Fruit fly (Drosophila melanogaster) whole organism, embryonic: ENCODE results near the gene Fum1.
A peak's percentile ranks its signal among the peaks of the same experiment; 100 is the strongest.

Source experiments
- Bteb2 ChIP-seq: fragments of 200-800 bp; sonication (Bioruptor generic); optimal IDR thresholded peaks from 2 replicates; lab custom pipeline; 2016; ENCODE audit warnings: missing biosample characterization, missing genetic modification characterization
- CG10147 ChIP-seq: fragments of 200-800 bp; sonication (Bioruptor generic); optimal IDR thresholded peaks from 2 replicates; lab custom pipeline; 2019; ENCODE audit warnings: missing biosample characterization, mild to moderate bottlenecking, missing genetic modification characterization, moderate library complexity
- CG10959 ChIP-seq: fragments of 200-800 bp; sonication (Bioruptor generic); IDR thresholded peaks from 2 replicates; pipeline ENCODE4 v1.3.6; 2022; ENCODE audit warnings: missing biosample characterization, missing genetic modification characterization
- CG12071 ChIP-seq: fragments of 200-800 bp; sonication (Bioruptor generic); optimal IDR thresholded peaks from 3 replicates; lab custom pipeline; 2018; ENCODE audit warnings: missing biosample characterization, mild to moderate bottlenecking, missing genetic modification characterization
- CG13287 ChIP-seq: fragments of 200-800 bp; sonication (Bioruptor generic); IDR thresholded peaks from 2 replicates; pipeline ENCODE4 v1.3.6; 2022; ENCODE audit warnings: missing biosample characterization, missing genetic modification characterization; ENCODE audit not compliant: partially characterized antibody
- CG15011 ChIP-seq: fragments of 200-800 bp; sonication (Bioruptor generic); optimal IDR thresholded peaks from 3 replicates; lab custom pipeline; 2018; ENCODE audit warnings: missing biosample characterization, mild to moderate bottlenecking, missing genetic modification characterization
- CG17802 ChIP-seq: fragments of 200-800 bp; sonication (Bioruptor generic); optimal IDR thresholded peaks from 2 replicates; lab custom pipeline; 2018; ENCODE audit warnings: missing biosample characterization, mild to moderate bottlenecking, missing genetic modification characterization, moderate library complexity
- CG18262 ChIP-seq: fragments of 200-800 bp; optimal IDR thresholded peaks from 3 replicates; lab custom pipeline; 2019; ENCODE audit warnings: missing biosample characterization, mild to moderate bottlenecking, missing genetic modification characterization, moderate library complexity
- CG30020 ChIP-seq: fragments of 200-800 bp; optimal IDR thresholded peaks from 2 replicates; lab custom pipeline; 2019; ENCODE audit warnings: missing biosample characterization, mild to moderate bottlenecking, missing genetic modification characterization, moderate library complexity
- CG30431 ChIP-seq: fragments of 200-800 bp; sonication (Bioruptor generic); optimal IDR thresholded peaks from 2 replicates; lab custom pipeline; 2017; ENCODE audit warnings: missing biosample characterization, missing genetic modification characterization
- CG32767 ChIP-seq: fragments of 200-800 bp; sonication (Bioruptor generic); IDR thresholded peaks from 2 replicates; pipeline ENCODE4 v1.3.6; 2022; ENCODE audit warnings: missing biosample characterization, missing genetic modification characterization
- CG34376 ChIP-seq: fragments of 200-800 bp; sonication (Bioruptor generic); optimal IDR thresholded peaks from 2 replicates; lab custom pipeline; 2018; ENCODE audit warnings: missing biosample characterization, mild to moderate bottlenecking, missing genetic modification characterization
- CG3726 ChIP-seq: fragments of 200-800 bp; sonication (Bioruptor generic); IDR thresholded peaks from 3 replicates; pipeline ENCODE4, ENCODE4 v1.3.6; 2022; ENCODE audit warnings: missing biosample characterization, missing genetic modification characterization
- CG3838 ChIP-seq: fragments of 200-800 bp; sonication (Bioruptor generic); optimal IDR thresholded peaks from 3 replicates; lab custom pipeline; 2016; ENCODE audit warnings: missing biosample characterization, missing genetic modification characterization
- CG4404 ChIP-seq: fragments of 200-800 bp; sonication (Bioruptor generic); IDR thresholded peaks from 2 replicates; pipeline ENCODE4 v1.3.6; 2022; ENCODE audit warnings: missing biosample characterization, missing genetic modification characterization
- CG4730 ChIP-seq: fragments of 200-800 bp; sonication (Bioruptor generic); IDR thresholded peaks from 2 replicates; pipeline ENCODE4 v1.3.6; 2022; ENCODE audit warnings: missing biosample characterization, missing genetic modification characterization
- CG6272 ChIP-seq: fragments of 200-800 bp; sonication (Bioruptor generic); IDR thresholded peaks from 2 replicates; pipeline ENCODE4 v1.3.6; 2022; ENCODE audit warnings: missing biosample characterization, missing genetic modification characterization
- CG7963 ChIP-seq: fragments of 200-800 bp; sonication (Bioruptor generic); IDR thresholded peaks from 3 replicates; pipeline ENCODE4 v1.3.6; 2022; ENCODE audit warnings: missing biosample characterization, missing genetic modification characterization; ENCODE audit not compliant: partially characterized antibody
- CG8281 ChIP-seq: fragments of 200-800 bp; sonication (Bioruptor generic); optimal IDR thresholded peaks from 2 replicates; lab custom pipeline; 2018; ENCODE audit warnings: missing biosample characterization, mild to moderate bottlenecking, missing genetic modification characterization, moderate library complexity
- CG8290 ChIP-seq, 3 experiments: fragments of 200-800 bp; sonication (Bioruptor generic); optimal IDR thresholded peaks; 2 replicates each; lab custom pipeline; 2016 to 2019; ENCODE audit warnings: missing biosample characterization in 3 of 3, missing genetic modification characterization in 3 of 3, mild to moderate bottlenecking in 2 of 3, moderate library complexity in 1 of 3
- CG9932 ChIP-seq: fragments of 200-800 bp; sonication (Bioruptor generic); IDR thresholded peaks from 2 replicates; pipeline ENCODE4 v1.3.6; 2022; ENCODE audit warnings: missing biosample characterization, missing genetic modification characterization
- CTCF ChIP-seq: fragments of 200-800 bp; sonication (Bioruptor generic); optimal IDR thresholded peaks from 2 replicates; lab custom pipeline; 2017; ENCODE audit warnings: missing biosample characterization, mild to moderate bottlenecking, missing genetic modification characterization, moderate library complexity
- CrebB ChIP-seq: fragments of 200-800 bp; sonication (Bioruptor generic); optimal IDR thresholded peaks from 3 replicates; lab custom pipeline; 2018; ENCODE audit warnings: missing biosample characterization, mild to moderate bottlenecking, missing genetic modification characterization
- E2f1 ChIP-seq: fragments of 200-800 bp; sonication (Bioruptor generic); IDR thresholded peaks from 2 replicates; pipeline ENCODE4 v1.3.6; 2022; ENCODE audit warnings: missing biosample characterization, missing genetic modification characterization
- HLH3B ChIP-seq: fragments of 200-800 bp; sonication (Bioruptor generic); IDR thresholded peaks from 2 replicates; pipeline ENCODE4 v1.3.6; 2022; ENCODE audit warnings: missing biosample characterization, missing genetic modification characterization
- Hmr ChIP-seq: fragments of 200-800 bp; sonication (Bioruptor generic); optimal IDR thresholded peaks from 3 replicates; lab custom pipeline; 2017; ENCODE audit warnings: mild to moderate bottlenecking, missing biosample characterization, missing genetic modification reagents, missing genetic modification characterization
- Hr3 ChIP-seq: fragments of 200-800 bp; sonication (Bioruptor generic); optimal IDR thresholded peaks from 3 replicates; lab custom pipeline; 2016; ENCODE audit warnings: missing biosample characterization, missing genetic modification characterization
- Lhr ChIP-seq: fragments of 200-800 bp; sonication (Bioruptor generic); optimal IDR thresholded peaks from 3 replicates; lab custom pipeline; 2017; ENCODE audit warnings: mild to moderate bottlenecking, missing biosample characterization, missing genetic modification reagents, missing genetic modification characterization
- Lim3 ChIP-seq: fragments of 200-800 bp; sonication (Bioruptor generic); IDR thresholded peaks from 2 replicates; pipeline ENCODE4 v1.3.6; 2022; ENCODE audit warnings: missing biosample characterization, missing genetic modification characterization
- Meics ChIP-seq: fragments of 200-800 bp; sonication (Bioruptor generic); optimal IDR thresholded peaks from 2 replicates; lab custom pipeline; 2017; ENCODE audit warnings: missing biosample characterization, mild to moderate bottlenecking, missing genetic modification characterization
- NK7.1 ChIP-seq: fragments of 200-800 bp; sonication (Bioruptor generic); optimal IDR thresholded peaks from 3 replicates; lab custom pipeline; 2016; ENCODE audit warnings: missing biosample characterization, missing genetic modification characterization
- ase ChIP-seq: fragments of 200-800 bp; sonication (Bioruptor generic); IDR thresholded peaks from 3 replicates; pipeline ENCODE4 v1.3.6; 2022; ENCODE audit warnings: missing biosample characterization, missing genetic modification characterization
- dm ChIP-seq: fragments of 200-800 bp; sonication (Bioruptor generic); optimal IDR thresholded peaks from 3 replicates; lab custom pipeline; 2016; ENCODE audit warnings: missing biosample characterization, missing genetic modification characterization
- dmrt11E ChIP-seq: fragments of 200-800 bp; sonication (Bioruptor generic); optimal IDR thresholded peaks from 3 replicates; lab custom pipeline; 2018; ENCODE audit warnings: missing biosample characterization, mild to moderate bottlenecking, missing genetic modification characterization, moderate library complexity
- dmrt99B ChIP-seq: fragments of 200-800 bp; sonication (Bioruptor generic); optimal IDR thresholded peaks from 2 replicates; lab custom pipeline; 2018; ENCODE audit warnings: missing biosample characterization, mild to moderate bottlenecking, missing genetic modification characterization, moderate library complexity
- emc ChIP-seq: fragments of 200-800 bp; sonication (Bioruptor generic); optimal IDR thresholded peaks from 2 replicates; lab custom pipeline; 2016; ENCODE audit warnings: missing biosample characterization, missing genetic modification characterization
- grau ChIP-seq: fragments of 200-800 bp; optimal IDR thresholded peaks from 3 replicates; lab custom pipeline; 2019; ENCODE audit warnings: missing biosample characterization, mild to moderate bottlenecking, missing genetic modification characterization, moderate library complexity
- hb ChIP-seq: fragments of 200-800 bp; sonication (Bioruptor generic); IDR thresholded peaks from 3 replicates; pipeline ENCODE4 v1.3.6; 2022; ENCODE audit warnings: missing biosample characterization, missing genetic modification characterization; ENCODE audit not compliant: partially characterized antibody
- her ChIP-seq: fragments of 200-800 bp; sonication (Bioruptor generic); optimal IDR thresholded peaks from 2 replicates; lab custom pipeline; 2016; ENCODE audit warnings: missing biosample characterization, missing genetic modification characterization
- ind ChIP-seq: fragments of 200-800 bp; sonication (Bioruptor generic); optimal IDR thresholded peaks from 3 replicates; lab custom pipeline; 2016; ENCODE audit warnings: missing biosample characterization, missing genetic modification characterization
- inv ChIP-seq: fragments of 200-800 bp; sonication (Bioruptor generic); IDR thresholded peaks from 2 replicates; pipeline ENCODE4 v1.3.6; 2022; ENCODE audit warnings: missing biosample characterization, missing genetic modification characterization; ENCODE audit not compliant: partially characterized antibody
- lbe ChIP-seq: fragments of 200-800 bp; sonication (Bioruptor generic); optimal IDR thresholded peaks from 2 replicates; lab custom pipeline; 2016; ENCODE audit warnings: missing biosample characterization, mild to moderate bottlenecking, missing genetic modification characterization
- lmd ChIP-seq: fragments of 200-800 bp; sonication (Bioruptor generic); IDR thresholded peaks from 2 replicates; pipeline ENCODE4 v1.3.6; 2022; ENCODE audit warnings: missing biosample characterization, missing genetic modification characterization
- lov ChIP-seq, 2 experiments: fragments of 200-800 bp in 1 of 2; fragments of >200 bp in 1 of 2; sonication (Bioruptor generic) in 1 of 2; IDR thresholded peaks in 1 of 2; optimal IDR thresholded peaks in 1 of 2; 2 replicates in 1 of 2; 3 replicates in 1 of 2; pipeline versions ENCODE4 v1.3.6 to Lab custom; 2017 to 2022; ENCODE audit warnings: missing biosample characterization in 1 of 2, missing genetic modification characterization in 1 of 2
- sens ChIP-seq: fragments of 200-800 bp; sonication (Bioruptor generic); peaks from one replicate; lab custom pipeline; 2016; ENCODE audit warnings: missing biosample characterization, missing genetic modification characterization
- sens-2 ChIP-seq: fragments of 200-800 bp; sonication (Bioruptor generic); IDR thresholded peaks from 2 replicates; pipeline ENCODE4 v1.3.6; 2022; ENCODE audit warnings: missing biosample characterization, missing genetic modification characterization
- tll ChIP-seq, 2 experiments: fragments of 200-800 bp in 1 of 2; fragments of >200 bp in 1 of 2; sonication (Bioruptor generic) in 1 of 2; optimal IDR thresholded peaks; 2 replicates each; lab custom pipeline; 2017 to 2019; ENCODE audit warnings: missing biosample characterization in 2 of 2, missing genetic modification characterization in 2 of 2, mild to moderate bottlenecking in 1 of 2, moderate library complexity in 1 of 2
- ttk ChIP-seq: fragments of 200-800 bp; sonication (Bioruptor generic); IDR thresholded peaks from 2 replicates; pipeline ENCODE4 v2.1.2; 2022; ENCODE audit warnings: missing biosample characterization, missing genetic modification characterization
- tup ChIP-seq: fragments of 200-800 bp; sonication (Bioruptor generic); optimal IDR thresholded peaks from 2 replicates; lab custom pipeline; 2016; ENCODE audit warnings: missing biosample characterization, mild to moderate bottlenecking, missing genetic modification characterization, moderate library complexity
- yki ChIP-seq: fragments of >200 bp; optimal IDR thresholded peaks from 3 replicates; lab custom pipeline; 2018

Fum1 gene

DNA sequence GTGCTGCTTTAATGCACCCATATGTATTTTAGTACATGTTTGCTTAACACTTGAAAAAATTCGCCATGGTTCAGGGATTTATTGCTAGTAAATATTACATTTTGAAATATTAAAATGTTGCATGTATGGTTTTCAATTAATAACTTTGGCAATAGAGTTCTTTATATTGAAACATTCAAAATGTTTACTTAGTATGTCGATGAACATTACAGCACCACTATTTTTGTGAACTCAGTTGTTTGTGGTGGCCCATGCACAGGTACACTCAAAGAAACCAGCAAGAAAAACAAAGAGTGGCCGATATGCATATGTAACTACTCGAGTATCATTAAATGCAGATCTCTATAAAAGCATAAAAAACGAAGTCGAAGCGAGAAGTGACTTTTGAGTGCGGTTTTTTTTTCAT, 23.8 kb downstream of the Fum1 start (continued):
- TF ChIP-seq CG3726 (GFP tag; lab: Robert Waterston, UW) (0 out of 3 replicates have a peak, but pooled peaks have one; percentile 61), CG10959 (GFP tag; lab: Robert Waterston, UW) (peak; percentile 66), Lim3 (0 out of 2 replicates have a peak, but pooled peaks have one; percentile 30), ase (GFP tag; lab: Robert Waterston, UW) (peak; percentile 62; the same call in 2 of the 3 replicates), Lhr (peak; percentile 23), lbe (GFP tag; lab: Kevin White, UChicago) (no peak), CG18262 (peak; percentile 77), NK7.1 (GFP tag; lab: Kevin White, UChicago) (peak; percentile 35), CrebB (tag; lab: Kevin White, UChicago) (no peak), dmrt11E (tag; lab: Kevin White, UChicago) (peak; percentile 76), CG3838 (GFP tag; lab: Kevin White, UChicago) (peak; percentile 18), HLH3B (GFP tag; lab: Robert Waterston, UW) (peak; percentile 76), CG13287 (GFP tag; lab: Robert Waterston, UW) (no peak), CG30431 (GFP tag; lab: Kevin White, UChicago) (peak; percentile 43), CG17802 (peak; percentile 23), CG8281 (peak; percentile 26), yki (lab: Kevin White, UChicago) (no peak), CG6272 (0 out of 2 replicates have a peak, but pooled peaks have one; percentile 40), Hmr (GFP tag; lab: Kevin White, UChicago) (peak; percentile 16), CG9932 (GFP tag; lab: Robert Waterston, UW) (no peak), tll (GFP tag; optimal IDR thresholded peaks at IDR 0.05; lab: Kevin White, UChicago) (no peak), grau (tag; lab: Kevin White, UChicago) (peak; percentile 65), Meics (peak; percentile 49), CG12071 (GFP tag; lab: Kevin White, UChicago) (peak; percentile 52), CG30020 (tag; lab: Kevin White, UChicago) (peak; percentile 6), ind (GFP tag; lab: Kevin White, UChicago) (peak; percentile 37), ttk (GFP tag; lab: Robert Waterston, UW) (peak; percentile 80), CG34376 (no peak), CG32767 (GFP tag; lab: Robert Waterston, UW) (peak; percentile 70; the same call in 1 of the 2 replicates), CG8290 (GFP tag; optimal IDR thresholded peaks at IDR 0.05; lab: Kevin White, UChicago) (peak; percentile 40), CG8290 (tag; optimal IDR thresholded peaks at IDR 0.05; lab: Kevin White, UChicago) (no peak), dm (GFP tag; lab: Kevin White, UChicago) (no peak), sens (GFP tag; lab: Kevin White, UChicago) (peak; percentile 95), CG7963 (GFP tag; lab: Robert Waterston, UW) (no peak), CG4730 (GFP tag; lab: Robert Waterston, UW) (peak; percentile 19; the same call in 1 of the 2 replicates), inv (GFP tag; lab: Robert Waterston, UW) (no peak), Bteb2 (no peak), lmd (peak; percentile 63), sens-2 (GFP tag; lab: Robert Waterston, UW) (peak; percentile 39; the same call in 1 of the 2 replicates), CG15011 (GFP tag; lab: Kevin White, UChicago) (peak; percentile 36), Hr3 (GFP tag; lab: Kevin White, UChicago) (peak; percentile 32), her (peak; percentile 23), hb (no peak), CG4404 (no peak), lov (optimal IDR thresholded peaks at IDR 0.05; lab: Kevin White, UChicago) (no peak), lov (GFP tag; IDR thresholded peaks at IDR 0.05; lab: Robert Waterston, UW) (0 out of 3 replicates have a peak, but pooled peaks have one; percentile 15), CG10147 (GFP tag; lab: Kevin White, UChicago) (peak; percentile 18), emc (GFP tag; lab: Kevin White, UChicago) (no peak), E2f1 (0 out of 2 replicates have a peak, but pooled peaks have one; percentile 32), dmrt99B (tag; lab: Kevin White, UChicago) (peak; percentile 89), tup (GFP tag; lab: Kevin White, UChicago) (no peak), CTCF (GFP tag; lab: Kevin White, UChicago) (peak; percentile 29)
